Fruit fly (Drosophila melanogaster) whole organism, embryonic: Measurements from ENCODE around the gene Lztr1.

Experiments used
- B-H1 ChIP-seq: fragments of 200-800 bp; sonication (Bioruptor generic); IDR thresholded peaks from 3 replicates; pipeline ENCODE4 v1.3.6; 2022; ENCODE audit warnings: missing biosample characterization, missing genetic modification characterization
- B-H2 ChIP-seq: fragments of 200-800 bp; sonication (Bioruptor generic); optimal IDR thresholded peaks from 2 replicates; lab custom pipeline; 2018; ENCODE audit warnings: missing biosample characterization, mild to moderate bottlenecking, missing genetic modification characterization
- Blimp-1 ChIP-seq: fragments of 200-800 bp; sonication (Bioruptor generic); optimal IDR thresholded peaks from 3 replicates; lab custom pipeline; 2018; ENCODE audit warnings: missing biosample characterization, missing genetic modification characterization, mild to moderate bottlenecking, moderate library complexity, missing genetic modification reagents
- C15 ChIP-seq: fragments of 200-800 bp; sonication (Bioruptor generic); IDR thresholded peaks from 3 replicates; pipeline ENCODE4 v1.3.6; 2022; ENCODE audit warnings: missing biosample characterization, missing genetic modification characterization
- CG1024 ChIP-seq: fragments of 200-800 bp; sonication (Bioruptor generic); IDR thresholded peaks from 2 replicates; pipeline ENCODE4 v1.3.6; 2022; ENCODE audit warnings: missing biosample characterization, missing genetic modification characterization
- CG11247 ChIP-seq: fragments of 200-800 bp; sonication (Bioruptor generic); IDR thresholded peaks from 2 replicates; pipeline ENCODE4 v1.3.6; 2022; ENCODE audit warnings: missing biosample characterization, missing genetic modification characterization
- CG11723 ChIP-seq: fragments of 200-800 bp; sonication (Bioruptor generic); optimal IDR thresholded peaks from 2 replicates; lab custom pipeline; 2017; ENCODE audit warnings: missing biosample characterization, mild to moderate bottlenecking, missing genetic modification characterization
- CG13894 ChIP-seq: fragments of 200-800 bp; sonication (Bioruptor generic); optimal IDR thresholded peaks from 3 replicates; lab custom pipeline; 2018; ENCODE audit warnings: missing biosample characterization, mild to moderate bottlenecking, missing genetic modification characterization, moderate library complexity
- CG14441 ChIP-seq: fragments of 200-800 bp; sonication (Bioruptor generic); IDR thresholded peaks from 2 replicates; pipeline ENCODE4 v1.3.6; 2022; ENCODE audit warnings: missing biosample characterization, missing genetic modification characterization
- CG14667 ChIP-seq: fragments of 200-800 bp; sonication (Bioruptor generic); IDR thresholded peaks from 2 replicates; pipeline ENCODE4 v1.3.6; 2022; ENCODE audit warnings: missing biosample characterization, missing genetic modification characterization
- CG16815 ChIP-seq: fragments of 200-800 bp; sonication (Bioruptor generic); optimal IDR thresholded peaks from 3 replicates; lab custom pipeline; 2017; ENCODE audit warnings: missing biosample characterization, mild to moderate bottlenecking, missing genetic modification characterization
- CG17912 ChIP-seq: fragments of 200-800 bp; sonication (Bioruptor generic); optimal IDR thresholded peaks from 2 replicates; lab custom pipeline; 2018; ENCODE audit warnings: missing biosample characterization, mild to moderate bottlenecking, missing genetic modification characterization
- CG1832 ChIP-seq: fragments of 200-800 bp; sonication (Bioruptor generic); optimal IDR thresholded peaks from 2 replicates; lab custom pipeline; 2017; ENCODE audit warnings: missing biosample characterization, mild to moderate bottlenecking, missing genetic modification characterization, inconsistent platforms
- CG2712 ChIP-seq: fragments of 200-800 bp; optimal IDR thresholded peaks from 3 replicates; lab custom pipeline; 2019; ENCODE audit warnings: missing biosample characterization, mild to moderate bottlenecking, missing genetic modification characterization, moderate library complexity
- CG30020 ChIP-seq: fragments of 200-800 bp; optimal IDR thresholded peaks from 2 replicates; lab custom pipeline; 2019; ENCODE audit warnings: missing biosample characterization, mild to moderate bottlenecking, missing genetic modification characterization, moderate library complexity
- CG30431 ChIP-seq: fragments of 200-800 bp; sonication (Bioruptor generic); optimal IDR thresholded peaks from 2 replicates; lab custom pipeline; 2017; ENCODE audit warnings: missing biosample characterization, missing genetic modification characterization
- CG31441 ChIP-seq: fragments of 200-800 bp; sonication (Bioruptor generic); IDR thresholded peaks from 2 replicates; pipeline ENCODE4 v1.3.6; 2022; ENCODE audit warnings: missing biosample characterization, missing genetic modification characterization
- CG3163 ChIP-seq: fragments of 200-800 bp; sonication (Bioruptor generic); optimal IDR thresholded peaks from 3 replicates; lab custom pipeline; 2016; ENCODE audit warnings: missing biosample characterization, missing genetic modification characterization
- CG5180 ChIP-seq: fragments of 200-800 bp; sonication (Bioruptor generic); optimal IDR thresholded peaks from 3 replicates; lab custom pipeline; 2017; ENCODE audit warnings: missing biosample characterization, missing genetic modification characterization, mild to moderate bottlenecking, moderate library complexity, missing genetic modification reagents
- CG8290 ChIP-seq, 3 experiments: fragments of 200-800 bp; sonication (Bioruptor generic); optimal IDR thresholded peaks; 2 replicates each; lab custom pipeline; 2016 to 2019; ENCODE audit warnings: missing biosample characterization in 3 of 3, missing genetic modification characterization in 3 of 3, mild to moderate bottlenecking in 2 of 3, moderate library complexity in 1 of 3
- CoRest ChIP-seq: fragments of 200-800 bp; sonication (Bioruptor generic); optimal IDR thresholded peaks from 3 replicates; lab custom pipeline; 2018; ENCODE audit warnings: missing biosample characterization, mild to moderate bottlenecking, missing genetic modification characterization, moderate library complexity
- CrebB ChIP-seq: fragments of 200-800 bp; sonication (Bioruptor generic); optimal IDR thresholded peaks from 3 replicates; lab custom pipeline; 2018; ENCODE audit warnings: missing biosample characterization, mild to moderate bottlenecking, missing genetic modification characterization
- Deaf1 ChIP-seq: fragments of 200-800 bp; optimal IDR thresholded peaks from 3 replicates; lab custom pipeline; 2019; ENCODE audit warnings: missing biosample characterization, mild to moderate bottlenecking, missing genetic modification characterization, moderate library complexity
- Dip2 ChIP-seq: fragments of 200-800 bp; sonication (Bioruptor generic); IDR thresholded peaks from 2 replicates; pipeline ENCODE4 v1.3.6; 2022; ENCODE audit warnings: missing biosample characterization, missing genetic modification characterization
- E2f1 ChIP-seq: fragments of 200-800 bp; sonication (Bioruptor generic); IDR thresholded peaks from 2 replicates; pipeline ENCODE4 v1.3.6; 2022; ENCODE audit warnings: missing biosample characterization, missing genetic modification characterization
- H15 ChIP-seq: fragments of 200-800 bp; sonication (Bioruptor generic); IDR thresholded peaks from 3 replicates; pipeline ENCODE4 v1.3.6; 2022; ENCODE audit warnings: missing biosample characterization, missing genetic modification characterization
- Opbp ChIP-seq: fragments of 200-800 bp; sonication (Bioruptor generic); IDR thresholded peaks from 3 replicates; pipeline ENCODE4 v1.3.6; 2022; ENCODE audit warnings: missing biosample characterization, missing genetic modification characterization; ENCODE audit not compliant: partially characterized antibody
- Sry-β ChIP-seq: fragments of 200-800 bp; sonication (Bioruptor generic); optimal IDR thresholded peaks from 2 replicates; lab custom pipeline; 2018; ENCODE audit warnings: missing biosample characterization, mild to moderate bottlenecking, missing genetic modification characterization, moderate library complexity
- Sry-δ ChIP-seq: fragments of 200-800 bp; sonication (Bioruptor generic); optimal IDR thresholded peaks from 2 replicates; lab custom pipeline; 2016; ENCODE audit warnings: missing biosample characterization, missing genetic modification characterization
- Usf ChIP-seq: fragments of 200-800 bp; sonication (Bioruptor generic); optimal IDR thresholded peaks from 2 replicates; lab custom pipeline; 2017; ENCODE audit warnings: missing genotype, missing biosample characterization, missing genetic modification characterization
- Xrp1 ChIP-seq: fragments of 200-800 bp; sonication (Bioruptor generic); IDR thresholded peaks from 2 replicates; pipeline ENCODE4 v1.3.6; 2022; ENCODE audit warnings: missing biosample characterization, missing genetic modification characterization
- ac ChIP-seq: fragments of 200-800 bp; sonication (Bioruptor generic); optimal IDR thresholded peaks from 3 replicates; lab custom pipeline; 2017; ENCODE audit warnings: missing biosample characterization, mild to moderate bottlenecking, missing genetic modification characterization
- da ChIP-seq: fragments of 200-800 bp; sonication (Bioruptor generic); optimal IDR thresholded peaks from 2 replicates; lab custom pipeline; 2016; ENCODE audit warnings: missing biosample characterization, missing genetic modification characterization
- dati ChIP-seq: fragments of 200-800 bp; sonication (Bioruptor generic); IDR thresholded peaks from 2 replicates; pipeline ENCODE4 v1.3.6; 2022; ENCODE audit warnings: missing biosample characterization, missing genetic modification characterization
- dmrt11E ChIP-seq: fragments of 200-800 bp; sonication (Bioruptor generic); optimal IDR thresholded peaks from 3 replicates; lab custom pipeline; 2018; ENCODE audit warnings: missing biosample characterization, mild to moderate bottlenecking, missing genetic modification characterization, moderate library complexity
- dmrt99B ChIP-seq: fragments of 200-800 bp; sonication (Bioruptor generic); optimal IDR thresholded peaks from 2 replicates; lab custom pipeline; 2018; ENCODE audit warnings: missing biosample characterization, mild to moderate bottlenecking, missing genetic modification characterization, moderate library complexity
- gce ChIP-seq: fragments of 200-800 bp; sonication (Bioruptor generic); IDR thresholded peaks from 3 replicates; pipeline ENCODE4 v1.3.6; 2022; ENCODE audit warnings: missing biosample characterization, missing genetic modification characterization
- gcm ChIP-seq: fragments of 200-800 bp; sonication (Bioruptor generic); optimal IDR thresholded peaks from 2 replicates; lab custom pipeline; 2019; ENCODE audit warnings: missing biosample characterization, mild to moderate bottlenecking, missing genetic modification characterization, moderate library complexity
- hkb ChIP-seq, 2 experiments: fragments of 200-800 bp in 1 of 2; fragments of >200 bp in 1 of 2; sonication (Bioruptor generic) in 1 of 2; IDR thresholded peaks in 1 of 2; optimal IDR thresholded peaks in 1 of 2; 2 replicates each; pipeline versions ENCODE4 v1.3.6 to Lab custom; 2017 to 2022; ENCODE audit warnings: missing biosample characterization in 1 of 2, missing genetic modification characterization in 1 of 2
- insv ChIP-seq, 2 experiments: fragments of 200-800 bp; sonication (Bioruptor generic); optimal IDR thresholded peaks; 3 replicates each; lab custom pipeline; 2016 to 2018; ENCODE audit warnings: missing biosample characterization in 2 of 2, missing genetic modification characterization in 2 of 2
- lilli ChIP-seq: fragments of 200-800 bp; sonication (Bioruptor generic); optimal IDR thresholded peaks from 3 replicates; lab custom pipeline; 2016; ENCODE audit warnings: missing biosample characterization, missing genetic modification characterization
- nerfin-1 ChIP-seq: fragments of 200-800 bp; sonication (Bioruptor generic); optimal IDR thresholded peaks from 3 replicates; lab custom pipeline; 2019; ENCODE audit warnings: missing biosample characterization, mild to moderate bottlenecking, missing genetic modification characterization, moderate library complexity
- pb ChIP-seq: fragments of 200-800 bp; sonication (Bioruptor generic); optimal IDR thresholded peaks from 3 replicates; lab custom pipeline; 2016; ENCODE audit warnings: missing biosample characterization, missing genetic modification characterization
- slou ChIP-seq: fragments of 200-800 bp; sonication (Bioruptor generic); optimal IDR thresholded peaks from 3 replicates; lab custom pipeline; 2016; ENCODE audit warnings: missing biosample characterization, missing genetic modification characterization
- sna ChIP-seq: fragments of 200-800 bp; sonication (Bioruptor generic); IDR thresholded peaks from 2 replicates; pipeline ENCODE4 v1.3.6; 2022; ENCODE audit warnings: missing biosample characterization, missing genetic modification characterization; ENCODE audit not compliant: partially characterized antibody
- ssp ChIP-seq: fragments of 200-800 bp; sonication (Bioruptor generic); IDR thresholded peaks from 2 replicates; pipeline ENCODE4 v1.3.6; 2022; ENCODE audit warnings: missing biosample characterization, missing genetic modification characterization
- tio ChIP-seq: fragments of 200-800 bp; sonication (Bioruptor generic); optimal IDR thresholded peaks from 2 replicates; lab custom pipeline; 2017; ENCODE audit warnings: missing biosample characterization, missing genetic modification characterization, inconsistent platforms
- trem ChIP-seq: fragments of 200-800 bp; optimal IDR thresholded peaks from 3 replicates; lab custom pipeline; 2019; ENCODE audit warnings: missing biosample characterization, mild to moderate bottlenecking, missing genetic modification characterization, moderate library complexity
- ttk ChIP-seq: fragments of 200-800 bp; sonication (Bioruptor generic); IDR thresholded peaks from 2 replicates; pipeline ENCODE4 v2.1.2; 2022; ENCODE audit warnings: missing biosample characterization, missing genetic modification characterization
- vnd ChIP-seq: fragments of 200-800 bp; sonication (Bioruptor generic); IDR thresholded peaks from 3 replicates; pipeline ENCODE4 v1.3.6; 2022; ENCODE audit warnings: missing biosample characterization, missing genetic modification characterization; ENCODE audit not compliant: partially characterized antibody

Lztr1 gene

dm6 chrX:940580-941184 is 13.3 kb upstream of the Lztr1 start, which contains the start of the genes CG3704 and mus81 (continued):
- TF ChIP-seq CG16815 (GFP tag; lab: Kevin White, UChicago) (no peak), Dip2 (GFP tag; lab: Robert Waterston, UW) (no peak), CG3163 (GFP tag; lab: Kevin White, UChicago) (no peak), sna (GFP tag; lab: Robert Waterston, UW) (peak; percentile 58; the same call in 1 of the 2 replicates), B-H2 (GFP tag; lab: Kevin White, UChicago) (no peak), Sry-δ (peak; percentile 86), da (GFP tag; lab: Kevin White, UChicago) (no peak), CG14667 (GFP tag; lab: Robert Waterston, UW) (no peak), ac (GFP tag; lab: Kevin White, UChicago) (no peak), Usf (GFP tag; lab: Kevin White, UChicago) (no peak), CG1832 (GFP tag; lab: Kevin White, UChicago) (no peak), CG11723 (no peak), hkb (optimal IDR thresholded peaks at IDR 0.05; lab: Kevin White, UChicago) (peak; percentile 36), hkb (GFP tag; IDR thresholded peaks at IDR 0.05; lab: Robert Waterston, UW) (no peak), vnd (GFP tag; lab: Robert Waterston, UW) (no peak), CG30020 (tag; lab: Kevin White, UChicago) (no peak), CG11247 (GFP tag; lab: Robert Waterston, UW) (no peak), dmrt99B (tag; lab: Kevin White, UChicago) (no peak), E2f1 (no peak), CG1024 (GFP tag; lab: Robert Waterston, UW) (no peak), Deaf1 (tag; lab: Kevin White, UChicago) (no peak), CG5180 (GFP tag; lab: Kevin White, UChicago) (no peak), trem (peak; percentile 52), dmrt11E (tag; lab: Kevin White, UChicago) (no peak), ttk (no peak), gcm (GFP tag; lab: Kevin White, UChicago) (no peak), CG31441 (no peak), ssp (peak; percentile 39; the same call in 1 of the 2 replicates), tio (GFP tag; lab: Kevin White, UChicago) (no peak), CoRest (tag; lab: Kevin White, UChicago) (peak; percentile 33), lilli (no peak), C15 (no peak), B-H1 (no peak), slou (no peak), CG17912 (GFP tag; lab: Kevin White, UChicago) (no peak), pb (GFP tag; lab: Kevin White, UChicago) (no peak), CG13894 (tag; lab: Kevin White, UChicago) (no peak), Sry-β (no peak), insv (GFP tag; optimal IDR thresholded peaks at IDR 0.05; lab: Kevin White, UChicago) (no peak), nerfin-1 (tag; lab: Kevin White, UChicago) (no peak), Xrp1 (GFP tag; lab: Robert Waterston, UW) (no peak), CG8290 (GFP tag; optimal IDR thresholded peaks at IDR 0.05; lab: Kevin White, UChicago) (no peak), CG8290 (tag; optimal IDR thresholded peaks at IDR 0.05; lab: Kevin White, UChicago) (no peak), CG30431 (GFP tag; lab: Kevin White, UChicago) (no peak), CG2712 (tag; lab: Kevin White, UChicago) (peak; percentile 7), CrebB (tag; lab: Kevin White, UChicago) (no peak), Opbp (GFP tag; lab: Robert Waterston, UW) (0 out of 3 replicates have a peak, but pooled peaks have one; percentile 9), Blimp-1 (GFP tag; lab: Kevin White, UChicago) (no peak), H15 (no peak), CG14441 (GFP tag; lab: Robert Waterston, UW) (no peak), dati (GFP tag; lab: Robert Waterston, UW) (no peak), gce (no peak)
